Worm (Caenorhabditis elegans) whole organism, L1 larva: ENCODE data around the gene E02C12.8.

Source experiments
- hlh-4 ChIP-seq: sonication (generic microtip); optimal IDR thresholded peaks from 2 replicates; lab custom pipeline; 2016; ENCODE audit warnings: mild to moderate bottlenecking, missing genetic modification characterization, missing compliant biosample characterization
- lin-13 ChIP-seq: fragments of 150-350 bp; optimal IDR thresholded peaks from 2 replicates; lab custom pipeline; 2014; ENCODE audit warnings: missing biosample characterization, missing genetic modification reagents, missing genetic modification characterization
- unc-98 ChIP-seq: fragments of 200-800 bp; sonication (Bioruptor generic); IDR thresholded peaks from 2 replicates; pipeline ENCODE4 v1.3.6; 2022; ENCODE audit warnings: missing genetic modification characterization, missing compliant biosample characterization

ce11 chrV:9342965-9343628 is 30.3 kb downstream of the E02C12.8 start:
- TF ChIP-seq unc-98 (GFP tag; lab: Robert Waterston, UW) (no peak), hlh-4 (no peak), lin-13 (GFP tag; lab: Kevin White, UChicago) (no peak)
